Fruit fly (Drosophila melanogaster): ENCODE data around the gene ND-20L.

Gene ND-20L

dm6 chr3R:29515417-29515816 lies at the start of gene ND-20L:
TSS of gene ND-20L (plus strand) at chr3R:29515717.
- TF ChIP-seq pan (optimal IDR thresholded peaks at IDR 0.05) (no peak), CG8478 (optimal IDR thresholded peaks at IDR 0.05) (no peak), usp (GFP tag; optimal IDR thresholded peaks at IDR 0.05) (no peak), EcR (GFP tag; optimal IDR thresholded peaks at IDR 0.05) (no peak), Dll (optimal IDR thresholded peaks at IDR 0.05) (no peak), psq (optimal IDR thresholded peaks at IDR 0.05) (no peak)

dm6 chr3R:29466759-29467158 lies 48.8 kb upstream of the ND-20L start:
- no peak for TF ChIP-seq EcR (GFP tag; optimal IDR thresholded peaks at IDR 0.05)
- TF ChIP-seq CG8478 (optimal IDR thresholded peaks at IDR 0.05): no peak
- TF ChIP-seq psq (optimal IDR thresholded peaks at IDR 0.05): no peak
- TF ChIP-seq Dll (optimal IDR thresholded peaks at IDR 0.05): no peak
- no peak for TF ChIP-seq usp (GFP tag; optimal IDR thresholded peaks at IDR 0.05)
- TF ChIP-seq pan (optimal IDR thresholded peaks at IDR 0.05): no peak

dm6 chr3R:29470122-29470521 lies 45.4 kb upstream of the ND-20L start:
- TF ChIP-seq pan (optimal IDR thresholded peaks at IDR 0.05) (no peak), CG8478 (optimal IDR thresholded peaks at IDR 0.05) (no peak), EcR (GFP tag; optimal IDR thresholded peaks at IDR 0.05) (no peak), usp (GFP tag; optimal IDR thresholded peaks at IDR 0.05) (no peak), psq (optimal IDR thresholded peaks at IDR 0.05) (no peak), Dll (optimal IDR thresholded peaks at IDR 0.05) (no peak)

- no peak for TF ChIP-seq usp (GFP tag; optimal IDR thresholded peaks at IDR 0.05)
- TF ChIP-seq psq (optimal IDR thresholded peaks at IDR 0.05): no peak
- no peak for TF ChIP-seq CG8478 (optimal IDR thresholded peaks at IDR 0.05)
- no peak for TF ChIP-seq EcR (GFP tag; optimal IDR thresholded peaks at IDR 0.05)
- no peak for TF ChIP-seq pan (optimal IDR thresholded peaks at IDR 0.05)
- TF ChIP-seq Dll (optimal IDR thresholded peaks at IDR 0.05): no peak
These were observed 36.5 kb upstream of the ND-20L start for dm6 chr3R:29478952-29479538.

- TF ChIP-seq CG8478 (optimal IDR thresholded peaks at IDR 0.05) (no peak), Dll (optimal IDR thresholded peaks at IDR 0.05) (no peak), psq (optimal IDR thresholded peaks at IDR 0.05) (no peak)
These were observed 35.6 kb upstream of the ND-20L start for dm6 chr3R:29479922-29480321.

- TF ChIP-seq CG8478 (optimal IDR thresholded peaks at IDR 0.05): no peak
- TF ChIP-seq psq (optimal IDR thresholded peaks at IDR 0.05): no peak
These were observed 26.3 kb upstream of the ND-20L start, which contains the start of the genes CG2321 and CG2006 for dm6 chr3R:29489209-29489608. TSS of gene CG2321 (minus strand) at chr3R:29489265. TSS of gene CG2006 (plus strand) at chr3R:29489468.

dm6 chr3R:29490912-29491311 lies 24.6 kb upstream of the ND-20L start, which contains the start of gene Spase12:
TSS of gene Spase12 (minus strand) at chr3R:29491150.
- TF ChIP-seq Dll (optimal IDR thresholded peaks at IDR 0.05) (no peak), CG8478 (optimal IDR thresholded peaks at IDR 0.05) (no peak), psq (optimal IDR thresholded peaks at IDR 0.05) (no peak), EcR (GFP tag; optimal IDR thresholded peaks at IDR 0.05) (no peak), pan (optimal IDR thresholded peaks at IDR 0.05) (no peak)

dm6 chr3R:29493242-29493944 lies 22.1 kb upstream of the ND-20L start, which contains the start of the genes CG2310 and Diedel:
TSS of gene CG2310 (minus strand) at chr3R:29493518.
TSS of gene Diedel (plus strand) at chr3R:29493852.
- TF ChIP-seq EcR (GFP tag; optimal IDR thresholded peaks at IDR 0.05): no peak
- no peak for TF ChIP-seq CG8478 (optimal IDR thresholded peaks at IDR 0.05)
- TF ChIP-seq pan (optimal IDR thresholded peaks at IDR 0.05): no peak
- no peak for TF ChIP-seq Dll (optimal IDR thresholded peaks at IDR 0.05)
- TF ChIP-seq usp (GFP tag; optimal IDR thresholded peaks at IDR 0.05): no peak
- TF ChIP-seq psq (optimal IDR thresholded peaks at IDR 0.05): no peak

- TF ChIP-seq EcR (GFP tag; optimal IDR thresholded peaks at IDR 0.05) (no peak), usp (GFP tag; optimal IDR thresholded peaks at IDR 0.05) (no peak), Dll (optimal IDR thresholded peaks at IDR 0.05) (no peak), pan (optimal IDR thresholded peaks at IDR 0.05) (no peak), CG8478 (optimal IDR thresholded peaks at IDR 0.05) (no peak), psq (optimal IDR thresholded peaks at IDR 0.05) (no peak)
These were observed 21.0 kb upstream of the ND-20L start, which contains the start of gene FipoQ for dm6 chr3R:29494482-29494881. TSS of gene FipoQ (plus strand) at chr3R:29494782.

- TF ChIP-seq EcR (GFP tag; optimal IDR thresholded peaks at IDR 0.05): no peak
- TF ChIP-seq usp (GFP tag; optimal IDR thresholded peaks at IDR 0.05): no peak
- no peak for TF ChIP-seq psq (optimal IDR thresholded peaks at IDR 0.05)
- no peak for TF ChIP-seq CG8478 (optimal IDR thresholded peaks at IDR 0.05)
- TF ChIP-seq pan (optimal IDR thresholded peaks at IDR 0.05): no peak
- no peak for TF ChIP-seq Dll (optimal IDR thresholded peaks at IDR 0.05)
These were observed 19.7 kb upstream of the ND-20L start for dm6 chr3R:29495815-29496214.

dm6 chr3R:29496315-29496714 lies 19.2 kb upstream of the ND-20L start:
- no peak for TF ChIP-seq EcR (GFP tag; optimal IDR thresholded peaks at IDR 0.05)
- TF ChIP-seq CG8478 (optimal IDR thresholded peaks at IDR 0.05): no peak
- TF ChIP-seq psq (optimal IDR thresholded peaks at IDR 0.05): no peak
- no peak for TF ChIP-seq pan (optimal IDR thresholded peaks at IDR 0.05)
- no peak for TF ChIP-seq usp (GFP tag; optimal IDR thresholded peaks at IDR 0.05)
- no peak for TF ChIP-seq Dll (optimal IDR thresholded peaks at IDR 0.05)

- no peak for TF ChIP-seq usp (GFP tag; optimal IDR thresholded peaks at IDR 0.05)
- TF ChIP-seq EcR (GFP tag; optimal IDR thresholded peaks at IDR 0.05): no peak
- TF ChIP-seq CG8478 (optimal IDR thresholded peaks at IDR 0.05): no peak
- TF ChIP-seq Dll (optimal IDR thresholded peaks at IDR 0.05): no peak
- TF ChIP-seq psq (optimal IDR thresholded peaks at IDR 0.05): no peak
These were observed 12.5 kb upstream of the ND-20L start for dm6 chr3R:29502978-29503377.

Data from whole organism.